Worm (Caenorhabditis elegans) whole organism, L2 larva: Measurements from ENCODE around the gene fbxa-19.
"Not testable (repeated sequence)": the region's sequence is repeated elsewhere in the genome, so short reads cannot be mapped to it uniquely, and the experiment has no call there.

Experiments used
- C34F6.9 ChIP-seq: fragments of 150-350 bp; optimal IDR thresholded peaks from 2 replicates; lab custom pipeline; 2014; ENCODE audit warnings: missing biosample characterization, missing genetic modification characterization
- nhr-23 ChIP-seq: fragments of 150-350 bp; optimal IDR thresholded peaks from 2 replicates; lab custom pipeline; 2014; ENCODE audit warnings: missing biosample characterization, missing genetic modification reagents, missing genetic modification characterization
- nhr-77 ChIP-seq: fragments of 150-350 bp; optimal IDR thresholded peaks from 2 replicates; lab custom pipeline; 2014; ENCODE audit warnings: missing biosample characterization, missing genetic modification characterization
- skn-1 ChIP-seq: sonication (generic microtip); optimal IDR thresholded peaks from 2 replicates; lab custom pipeline; 2017; ENCODE audit warnings: missing biosample characterization, missing genetic modification characterization
- snpc-4 ChIP-seq: fragments of 150-350 bp; optimal IDR thresholded peaks from 2 replicates; lab custom pipeline; 2014; ENCODE audit warnings: missing biosample characterization, missing genetic modification characterization
- ztf-11 ChIP-seq: sonication (generic microtip); optimal IDR thresholded peaks from 2 replicates; lab custom pipeline; 2017; ENCODE audit warnings: missing biosample characterization, missing genetic modification characterization

DNA sequence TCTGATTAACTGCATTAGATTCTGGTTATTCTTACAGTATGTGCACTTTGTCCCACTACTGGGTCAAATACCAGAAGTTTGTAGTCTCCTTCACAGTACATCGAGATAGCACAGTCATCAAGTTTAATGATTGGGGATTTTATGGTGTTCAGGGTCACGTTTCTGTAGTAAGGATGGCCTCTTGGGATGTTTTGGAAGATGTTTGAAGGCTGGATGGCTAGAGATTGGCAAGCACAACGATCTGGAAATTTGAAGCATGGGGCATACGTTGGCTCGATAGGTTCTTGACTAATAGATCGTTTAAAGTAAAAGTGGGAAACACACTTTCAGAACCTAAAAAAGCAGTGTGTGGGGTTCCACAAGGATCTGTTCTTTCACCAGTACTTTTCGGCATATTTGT, 42.8 kb downstream of the fbxa-19 start, which contains the start of gene Y82E9BR.8:
- not testable (repeated sequence) for TF ChIP-seq snpc-4, nhr-77, nhr-23, C34F6.9, skn-1, ztf-11 (tag; lab: Kevin White, UChicago)
